Fruit fly (Drosophila melanogaster) whole organism, embryonic: ENCODE measurements around the gene CG46309.

Source experiments
- Ada2b ChIP-seq: fragments of 200-800 bp; sonication (Bioruptor generic); IDR thresholded peaks from 2 replicates; pipeline ENCODE4 v1.3.6; 2022; ENCODE audit warnings: missing biosample characterization, missing genetic modification characterization
- Adf1 ChIP-seq: fragments of 200-800 bp; sonication (Bioruptor generic); IDR thresholded peaks from 2 replicates; pipeline ENCODE4 v1.3.6; 2022; ENCODE audit warnings: missing biosample characterization, missing genetic modification characterization
- B-H1 ChIP-seq: fragments of 200-800 bp; sonication (Bioruptor generic); IDR thresholded peaks from 3 replicates; pipeline ENCODE4 v1.3.6; 2022; ENCODE audit warnings: missing biosample characterization, missing genetic modification characterization
- CG10274 ChIP-seq: fragments of 200-800 bp; sonication (Bioruptor generic); optimal IDR thresholded peaks from 3 replicates; lab custom pipeline; 2017; ENCODE audit warnings: missing biosample characterization, mild to moderate bottlenecking, missing genetic modification characterization
- CG10321 ChIP-seq: fragments of 200-800 bp; sonication (Bioruptor generic); IDR thresholded peaks from 2 replicates; pipeline ENCODE4 v1.3.6; 2022; ENCODE audit warnings: missing biosample characterization, missing genetic modification characterization
- CG12219 ChIP-seq: fragments of 200-800 bp; sonication (Bioruptor generic); optimal IDR thresholded peaks from 3 replicates; lab custom pipeline; 2018; ENCODE audit warnings: missing biosample characterization, mild to moderate bottlenecking, missing genetic modification characterization
- CG13775 ChIP-seq: fragments of 200-800 bp; sonication (Bioruptor generic); optimal IDR thresholded peaks from 3 replicates; lab custom pipeline; 2017; ENCODE audit warnings: missing biosample characterization, mild to moderate bottlenecking, missing genetic modification characterization
- CG16863 ChIP-seq: fragments of 200-800 bp; sonication (Bioruptor generic); optimal IDR thresholded peaks from 3 replicates; lab custom pipeline; 2016; ENCODE audit warnings: missing biosample characterization, missing genetic modification characterization
- CG18619 ChIP-seq: fragments of 200-800 bp; sonication (Bioruptor generic); optimal IDR thresholded peaks from 3 replicates; lab custom pipeline; 2017; ENCODE audit warnings: missing biosample characterization, mild to moderate bottlenecking, missing genetic modification characterization
- CG3838 ChIP-seq: fragments of 200-800 bp; sonication (Bioruptor generic); optimal IDR thresholded peaks from 3 replicates; lab custom pipeline; 2016; ENCODE audit warnings: missing biosample characterization, missing genetic modification characterization
- CG4282 ChIP-seq: fragments of 200-800 bp; sonication (Bioruptor generic); optimal IDR thresholded peaks from 2 replicates; lab custom pipeline; 2016; ENCODE audit warnings: missing biosample characterization, missing genetic modification characterization
- CG4404 ChIP-seq: fragments of 200-800 bp; sonication (Bioruptor generic); IDR thresholded peaks from 2 replicates; pipeline ENCODE4 v1.3.6; 2022; ENCODE audit warnings: missing biosample characterization, missing genetic modification characterization
- CG6254 ChIP-seq: fragments of 200-800 bp; sonication (Bioruptor generic); optimal IDR thresholded peaks from 3 replicates; lab custom pipeline; 2017; ENCODE audit warnings: mild to moderate bottlenecking, missing biosample characterization, missing genetic modification reagents, missing genetic modification characterization
- CG6791 ChIP-seq: fragments of 200-800 bp; sonication (Bioruptor generic); IDR thresholded peaks from 3 replicates; pipeline ENCODE4 v1.3.6; 2022; ENCODE audit warnings: missing biosample characterization, missing genetic modification characterization; ENCODE audit not compliant: partially characterized antibody
- CG8388 ChIP-seq: fragments of 200-800 bp; sonication (Bioruptor generic); optimal IDR thresholded peaks from 2 replicates; lab custom pipeline; 2019; ENCODE audit warnings: missing biosample characterization, mild to moderate bottlenecking, missing genetic modification characterization, moderate library complexity
- CG9797 ChIP-seq: fragments of 200-800 bp; sonication (Bioruptor generic); optimal IDR thresholded peaks from 3 replicates; lab custom pipeline; 2018; ENCODE audit warnings: missing biosample characterization, mild to moderate bottlenecking, missing genetic modification characterization
- CrebB ChIP-seq: fragments of 200-800 bp; sonication (Bioruptor generic); optimal IDR thresholded peaks from 3 replicates; lab custom pipeline; 2018; ENCODE audit warnings: missing biosample characterization, mild to moderate bottlenecking, missing genetic modification characterization
- D19B ChIP-seq: fragments of 200-800 bp; sonication (Bioruptor generic); optimal IDR thresholded peaks from 2 replicates; lab custom pipeline; 2017; ENCODE audit warnings: missing biosample characterization, mild to moderate bottlenecking, missing genetic modification characterization
- Deaf1 ChIP-seq: fragments of 200-800 bp; optimal IDR thresholded peaks from 3 replicates; lab custom pipeline; 2019; ENCODE audit warnings: missing biosample characterization, mild to moderate bottlenecking, missing genetic modification characterization, moderate library complexity
- Dek ChIP-seq: fragments of 200-800 bp; sonication (Bioruptor generic); optimal IDR thresholded peaks from 3 replicates; lab custom pipeline; 2019; ENCODE audit warnings: missing biosample characterization, mild to moderate bottlenecking, missing genetic modification characterization, moderate library complexity
- Dip3 ChIP-seq: fragments of 200-800 bp; sonication (Bioruptor generic); optimal IDR thresholded peaks from 3 replicates; lab custom pipeline; 2016; ENCODE audit warnings: missing biosample characterization, missing genetic modification characterization
- ERR ChIP-seq: fragments of 200-800 bp; sonication (Bioruptor generic); optimal IDR thresholded peaks from 2 replicates; lab custom pipeline; 2016; ENCODE audit warnings: missing biosample characterization, missing genetic modification characterization
- Hand ChIP-seq: fragments of 200-800 bp; sonication (Bioruptor generic); optimal IDR thresholded peaks from 2 replicates; lab custom pipeline; 2017; ENCODE audit warnings: mild to moderate bottlenecking, missing biosample characterization, missing genetic modification reagents, missing genetic modification characterization
- HmgZ ChIP-seq: fragments of 200-800 bp; sonication (Bioruptor generic); optimal IDR thresholded peaks from 2 replicates; lab custom pipeline; 2018; ENCODE audit warnings: missing biosample characterization, mild to moderate bottlenecking, missing genetic modification characterization
- Hr3 ChIP-seq: fragments of 200-800 bp; sonication (Bioruptor generic); optimal IDR thresholded peaks from 3 replicates; lab custom pipeline; 2016; ENCODE audit warnings: missing biosample characterization, missing genetic modification characterization
- Lpt ChIP-seq: fragments of >200 bp; optimal IDR thresholded peaks from 2 replicates; lab custom pipeline; 2018; ENCODE audit warnings: missing biosample characterization, missing genetic modification characterization
- Meics ChIP-seq: fragments of 200-800 bp; sonication (Bioruptor generic); optimal IDR thresholded peaks from 2 replicates; lab custom pipeline; 2017; ENCODE audit warnings: missing biosample characterization, mild to moderate bottlenecking, missing genetic modification characterization
- Oli ChIP-seq: fragments of 200-800 bp; sonication (Bioruptor generic); optimal IDR thresholded peaks from 2 replicates; lab custom pipeline; 2018; ENCODE audit warnings: missing biosample characterization, mild to moderate bottlenecking, missing genetic modification characterization, moderate library complexity
- PHDP ChIP-seq: fragments of 200-800 bp; sonication (Bioruptor generic); optimal IDR thresholded peaks from 3 replicates; lab custom pipeline; 2018; ENCODE audit warnings: missing biosample characterization, mild to moderate bottlenecking, missing genetic modification characterization, moderate library complexity
- Sry-β ChIP-seq: fragments of 200-800 bp; sonication (Bioruptor generic); optimal IDR thresholded peaks from 2 replicates; lab custom pipeline; 2018; ENCODE audit warnings: missing biosample characterization, mild to moderate bottlenecking, missing genetic modification characterization, moderate library complexity
- Trl ChIP-seq, 3 experiments: fragments of >200 bp in 2 of 3; fragments of 200-800 bp in 1 of 3; sonication (Bioruptor generic) in 1 of 3; optimal IDR thresholded peaks; 2 replicates in 1 of 3; 3 replicates in 2 of 3; lab custom pipeline; 2016 to 2017; ENCODE audit warnings: missing biosample characterization in 1 of 3, missing genetic modification characterization in 1 of 3
- cad ChIP-seq: fragments of >200 bp; optimal IDR thresholded peaks from 2 replicates; lab custom pipeline; 2017; ENCODE audit warnings: missing biosample characterization, missing genetic modification characterization
- cwo ChIP-seq: fragments of 200-800 bp; sonication (Bioruptor generic); optimal IDR thresholded peaks from 3 replicates; lab custom pipeline; 2017; ENCODE audit warnings: missing biosample characterization, missing genetic modification characterization, mild to moderate bottlenecking, moderate library complexity, missing genetic modification reagents
- danr ChIP-seq: fragments of 200-800 bp; sonication (Bioruptor generic); IDR thresholded peaks from 2 replicates; pipeline ENCODE4 v1.3.6; 2022; ENCODE audit warnings: missing biosample characterization, missing genetic modification characterization
- dmrt99B ChIP-seq: fragments of 200-800 bp; sonication (Bioruptor generic); optimal IDR thresholded peaks from 2 replicates; lab custom pipeline; 2018; ENCODE audit warnings: missing biosample characterization, mild to moderate bottlenecking, missing genetic modification characterization, moderate library complexity
- dpn ChIP-seq, 2 experiments: fragments of 200-800 bp; sonication (Bioruptor generic); optimal IDR thresholded peaks; 3 replicates each; lab custom pipeline; 2016; ENCODE audit warnings: missing biosample characterization in 2 of 2, missing genetic modification characterization in 2 of 2
- gce ChIP-seq: fragments of 200-800 bp; sonication (Bioruptor generic); IDR thresholded peaks from 3 replicates; pipeline ENCODE4 v1.3.6; 2022; ENCODE audit warnings: missing biosample characterization, missing genetic modification characterization
- gcm ChIP-seq: fragments of 200-800 bp; sonication (Bioruptor generic); optimal IDR thresholded peaks from 2 replicates; lab custom pipeline; 2019; ENCODE audit warnings: missing biosample characterization, mild to moderate bottlenecking, missing genetic modification characterization, moderate library complexity
- gt ChIP-seq: fragments of 200-800 bp; sonication (Bioruptor generic); IDR thresholded peaks from 2 replicates; pipeline ENCODE4 v1.3.6; 2022; ENCODE audit warnings: missing biosample characterization, missing genetic modification characterization
- odd ChIP-seq: fragments of 200-800 bp; sonication (Bioruptor generic); optimal IDR thresholded peaks from 2 replicates; lab custom pipeline; 2017; ENCODE audit warnings: missing biosample characterization, mild to moderate bottlenecking, missing genetic modification characterization
- onecut ChIP-seq: fragments of 200-800 bp; sonication (Bioruptor generic); IDR thresholded peaks from 2 replicates; pipeline ENCODE4 v1.3.6; 2022; ENCODE audit warnings: missing biosample characterization, missing genetic modification characterization
- schlank ChIP-seq: fragments of 200-800 bp; sonication (Bioruptor generic); optimal IDR thresholded peaks from 2 replicates; lab custom pipeline; 2018; ENCODE audit warnings: missing biosample characterization, mild to moderate bottlenecking, missing genetic modification characterization
- seq ChIP-seq: fragments of 200-800 bp; sonication (Bioruptor generic); IDR thresholded peaks from 2 replicates; pipeline ENCODE4 v1.3.6; 2022; ENCODE audit warnings: missing biosample characterization, missing genetic modification characterization
- slp2 ChIP-seq: fragments of 200-800 bp; sonication (Bioruptor generic); optimal IDR thresholded peaks from 2 replicates; lab custom pipeline; 2016; ENCODE audit warnings: missing biosample characterization, missing genetic modification characterization
- ssp ChIP-seq: fragments of 200-800 bp; sonication (Bioruptor generic); IDR thresholded peaks from 2 replicates; pipeline ENCODE4 v1.3.6; 2022; ENCODE audit warnings: missing biosample characterization, missing genetic modification characterization
- stc ChIP-seq: fragments of 200-800 bp; sonication (Bioruptor generic); IDR thresholded peaks from 2 replicates; pipeline ENCODE4 v1.3.6; 2022; ENCODE audit warnings: missing biosample characterization, missing genetic modification characterization
- stwl ChIP-seq: fragments of 200-800 bp; sonication (Bioruptor generic); optimal IDR thresholded peaks from 3 replicates; lab custom pipeline; 2018; ENCODE audit warnings: missing biosample characterization, mild to moderate bottlenecking, missing genetic modification characterization, moderate library complexity
- ttk ChIP-seq: fragments of 200-800 bp; sonication (Bioruptor generic); IDR thresholded peaks from 2 replicates; pipeline ENCODE4 v2.1.2; 2022; ENCODE audit warnings: missing biosample characterization, missing genetic modification characterization
- vvl ChIP-seq: fragments of 200-800 bp; sonication (Bioruptor generic); IDR thresholded peaks from 2 replicates; pipeline ENCODE4 v1.3.6; 2022; ENCODE audit warnings: missing biosample characterization, missing genetic modification characterization
- wdn ChIP-seq: fragments of 200-800 bp; sonication (Bioruptor generic); IDR thresholded peaks from 2 replicates; pipeline ENCODE4 v1.3.6; 2022; ENCODE audit warnings: missing biosample characterization, missing genetic modification characterization
- zfh2 ChIP-seq: fragments of 200-800 bp; sonication (Bioruptor generic); optimal IDR thresholded peaks from 2 replicates; lab custom pipeline; 2016; ENCODE audit warnings: missing biosample characterization, missing genetic modification characterization

CG46309 gene

DNA sequence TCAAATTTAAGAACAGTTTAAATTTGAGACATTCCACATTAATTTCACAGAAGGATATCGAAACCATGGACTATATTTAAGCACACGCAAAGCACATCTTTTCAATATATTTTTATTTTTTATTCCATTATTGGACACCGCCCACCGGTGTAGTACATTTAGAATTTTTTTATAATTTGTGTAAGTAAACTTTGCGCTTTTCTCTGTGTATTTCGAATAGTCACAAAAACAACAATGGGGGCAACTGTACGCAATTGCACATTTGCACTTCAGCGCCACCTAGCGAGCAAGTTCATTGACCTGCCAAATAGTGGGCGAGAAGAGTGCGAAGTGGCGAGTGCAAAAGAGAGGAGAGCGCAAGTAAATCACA is 24.2 kb upstream of the CG46309 start (continued):
- TF ChIP-seq CG16863 (GFP tag; lab: Kevin White, UChicago) (no peak), vvl (GFP tag; lab: Robert Waterston, UW) (0 out of 2 replicates have a peak, but pooled peaks have one; percentile 46), gt (GFP tag; lab: Robert Waterston, UW) (no peak), dpn (GFP tag; optimal IDR thresholded peaks at IDR 0.05; lab: Kevin White, UChicago) (peak; percentile 3 to 22), ssp (GFP tag; lab: Robert Waterston, UW) (peak; percentile 18; the same call in 1 of the 2 replicates), Hr3 (peak; percentile 16), ttk (0 out of 2 replicates have a peak, but pooled peaks have one; percentile 43), cwo (GFP tag; lab: Kevin White, UChicago) (peak; percentile 68), wdn (GFP tag; lab: Robert Waterston, UW) (no peak), gcm (GFP tag; lab: Kevin White, UChicago) (no peak), CG3838 (peak; percentile 17), onecut (no peak), gce (GFP tag; lab: Robert Waterston, UW) (no peak), B-H1 (peak; percentile 29; the same call in 1 of the 3 replicates), CG6254 (GFP tag; lab: Kevin White, UChicago) (peak; percentile 24), Ada2b (GFP tag; lab: Robert Waterston, UW) (peak; percentile 36; the same call in 1 of the 2 replicates), CG4282 (GFP tag; lab: Kevin White, UChicago) (no peak), CG9797 (GFP tag; lab: Kevin White, UChicago) (no peak), CG12219 (GFP tag; lab: Kevin White, UChicago) (peak; percentile 21), Deaf1 (tag; lab: Kevin White, UChicago) (no peak), Lpt (GFP tag; lab: Kevin White, UChicago) (no peak), CG13775 (GFP tag; lab: Kevin White, UChicago) (peak; percentile 55), cad (GFP tag; lab: Kevin White, UChicago) (no peak), CrebB (tag; lab: Kevin White, UChicago) (no peak), HmgZ (tag; lab: Kevin White, UChicago) (no peak), slp2 (GFP tag; lab: Kevin White, UChicago) (no peak), CG8388 (GFP tag; lab: Kevin White, UChicago) (peak; percentile 36), CG10321 (GFP tag; lab: Robert Waterston, UW) (no peak), CG18619 (GFP tag; lab: Kevin White, UChicago) (peak; percentile 41), odd (GFP tag; lab: Kevin White, UChicago) (peak; percentile 49), danr (GFP tag; lab: Robert Waterston, UW) (no peak), Adf1 (no peak), CG6791 (GFP tag; lab: Robert Waterston, UW) (no peak), D19B (peak; percentile 36), ERR (GFP tag; lab: Kevin White, UChicago) (no peak), Trl (optimal IDR thresholded peaks at IDR 0.05; lab: Kevin White, UChicago) (peak in 1 of 2 experiments; percentile 10), Trl (GFP tag; optimal IDR thresholded peaks at IDR 0.05; lab: Kevin White, UChicago) (no peak), seq (GFP tag; lab: Robert Waterston, UW) (peak; percentile 55), stc (GFP tag; lab: Robert Waterston, UW) (0 out of 2 replicates have a peak, but pooled peaks have one; percentile 8), PHDP (tag; lab: Kevin White, UChicago) (peak; percentile 70), Meics (GFP tag; lab: Kevin White, UChicago) (peak; percentile 73), Oli (peak; percentile 62), Sry-β (GFP tag; lab: Kevin White, UChicago) (no peak), Dip3 (GFP tag; lab: Kevin White, UChicago) (peak; percentile 19), stwl (tag; lab: Kevin White, UChicago) (no peak), CG10274 (no peak), Dek (peak; percentile 4), zfh2 (GFP tag; lab: Kevin White, UChicago) (peak; percentile 30), CG4404 (GFP tag; lab: Robert Waterston, UW) (no peak), schlank (tag; lab: Kevin White, UChicago) (no peak), dmrt99B (tag; lab: Kevin White, UChicago) (peak; percentile 66), Hand (GFP tag; lab: Kevin White, UChicago) (peak; percentile 39)
